Fruit fly (Drosophila melanogaster) whole organism, embryonic: ENCODE data around the gene wdn.

ENCODE experiments used
- Adf1 ChIP-seq: fragments of 200-800 bp; sonication (Bioruptor generic); IDR thresholded peaks from 2 replicates; pipeline ENCODE4 v1.3.6; 2022; ENCODE audit warnings: missing biosample characterization, missing genetic modification characterization
- Bgb ChIP-seq: fragments of 200-800 bp; sonication (Bioruptor generic); IDR thresholded peaks from 2 replicates; pipeline ENCODE4 v1.3.6; 2022; ENCODE audit warnings: missing biosample characterization, missing genetic modification characterization; ENCODE audit not compliant: partially characterized antibody
- CG11085 ChIP-seq: fragments of 200-800 bp; sonication (Bioruptor generic); IDR thresholded peaks from 2 replicates; pipeline ENCODE4 v1.3.6; 2022; ENCODE audit warnings: missing biosample characterization, missing genetic modification characterization
- CG11504 ChIP-seq: fragments of 200-800 bp; sonication (Bioruptor generic); optimal IDR thresholded peaks from 3 replicates; lab custom pipeline; 2019; ENCODE audit warnings: missing biosample characterization, mild to moderate bottlenecking, missing genetic modification characterization, moderate library complexity
- CG12391 ChIP-seq: fragments of 200-800 bp; sonication (Bioruptor generic); optimal IDR thresholded peaks from 3 replicates; lab custom pipeline; 2018; ENCODE audit warnings: missing biosample characterization, mild to moderate bottlenecking, missing genetic modification characterization, moderate library complexity
- CG2678 ChIP-seq: fragments of 200-800 bp; sonication (Bioruptor generic); optimal IDR thresholded peaks from 3 replicates; lab custom pipeline; 2019; ENCODE audit warnings: missing biosample characterization, mild to moderate bottlenecking, missing genetic modification characterization, moderate library complexity
- CG31441 ChIP-seq: fragments of 200-800 bp; sonication (Bioruptor generic); IDR thresholded peaks from 2 replicates; pipeline ENCODE4 v1.3.6; 2022; ENCODE audit warnings: missing biosample characterization, missing genetic modification characterization
- CG34224 ChIP-seq: fragments of 200-800 bp; sonication (Bioruptor generic); IDR thresholded peaks from 3 replicates; pipeline ENCODE4 v1.3.6; 2022; ENCODE audit warnings: missing biosample characterization, missing genetic modification characterization; ENCODE audit not compliant: partially characterized antibody
- CG34422 ChIP-seq: fragments of 200-800 bp; sonication (Bioruptor generic); IDR thresholded peaks from 3 replicates; pipeline ENCODE4 v1.3.6; 2022; ENCODE audit warnings: missing biosample characterization, missing genetic modification characterization
- CG4328 ChIP-seq: fragments of 200-800 bp; sonication (Bioruptor generic); optimal IDR thresholded peaks from 3 replicates; lab custom pipeline; 2017; ENCODE audit warnings: missing biosample characterization, missing genetic modification reagents, missing genetic modification characterization
- CG4424 ChIP-seq: fragments of 200-800 bp; sonication (Bioruptor generic); optimal IDR thresholded peaks from 3 replicates; lab custom pipeline; 2016; ENCODE audit warnings: missing biosample characterization, missing genetic modification characterization
- CG5180 ChIP-seq: fragments of 200-800 bp; sonication (Bioruptor generic); optimal IDR thresholded peaks from 3 replicates; lab custom pipeline; 2017; ENCODE audit warnings: missing biosample characterization, missing genetic modification characterization, mild to moderate bottlenecking, moderate library complexity, missing genetic modification reagents
- CG6813 ChIP-seq: fragments of 200-800 bp; sonication (Bioruptor generic); optimal IDR thresholded peaks from 2 replicates; lab custom pipeline; 2017; ENCODE audit warnings: missing biosample characterization, missing genetic modification characterization, mild to moderate bottlenecking, moderate library complexity, missing genetic modification reagents
- CG8290 ChIP-seq, 3 experiments: fragments of 200-800 bp; sonication (Bioruptor generic); optimal IDR thresholded peaks; 2 replicates each; lab custom pipeline; 2016 to 2019; ENCODE audit warnings: missing biosample characterization in 3 of 3, missing genetic modification characterization in 3 of 3, mild to moderate bottlenecking in 2 of 3, moderate library complexity in 1 of 3
- CG8944 ChIP-seq: fragments of 200-800 bp; sonication (Bioruptor generic); optimal IDR thresholded peaks from 3 replicates; lab custom pipeline; 2016; ENCODE audit warnings: missing biosample characterization, missing genetic modification characterization
- CG9727 ChIP-seq: fragments of 200-800 bp; sonication (Bioruptor generic); optimal IDR thresholded peaks from 3 replicates; lab custom pipeline; 2017; ENCODE audit warnings: missing biosample characterization, mild to moderate bottlenecking, missing genetic modification characterization
- CG9797 ChIP-seq: fragments of 200-800 bp; sonication (Bioruptor generic); optimal IDR thresholded peaks from 3 replicates; lab custom pipeline; 2018; ENCODE audit warnings: missing biosample characterization, mild to moderate bottlenecking, missing genetic modification characterization
- Dip3 ChIP-seq: fragments of 200-800 bp; sonication (Bioruptor generic); optimal IDR thresholded peaks from 3 replicates; lab custom pipeline; 2016; ENCODE audit warnings: missing biosample characterization, missing genetic modification characterization
- Ets97D ChIP-seq: fragments of 200-800 bp; sonication (Bioruptor generic); optimal IDR thresholded peaks from 3 replicates; lab custom pipeline; 2016; ENCODE audit warnings: missing biosample characterization, missing genetic modification characterization
- Fer1 ChIP-seq: fragments of 200-800 bp; sonication (Bioruptor generic); optimal IDR thresholded peaks from 2 replicates; lab custom pipeline; 2017; ENCODE audit warnings: missing biosample characterization, mild to moderate bottlenecking, missing genetic modification characterization
- Hand ChIP-seq: fragments of 200-800 bp; sonication (Bioruptor generic); optimal IDR thresholded peaks from 2 replicates; lab custom pipeline; 2017; ENCODE audit warnings: mild to moderate bottlenecking, missing biosample characterization, missing genetic modification reagents, missing genetic modification characterization
- Hey ChIP-seq: fragments of 200-800 bp; sonication (Bioruptor generic); optimal IDR thresholded peaks from 3 replicates; lab custom pipeline; 2018; ENCODE audit warnings: missing biosample characterization, mild to moderate bottlenecking, missing genetic modification characterization
- Meics ChIP-seq: fragments of 200-800 bp; sonication (Bioruptor generic); optimal IDR thresholded peaks from 2 replicates; lab custom pipeline; 2017; ENCODE audit warnings: missing biosample characterization, mild to moderate bottlenecking, missing genetic modification characterization
- Pdp1 ChIP-seq, 2 experiments: fragments of 200-800 bp; sonication (Bioruptor generic); optimal IDR thresholded peaks; 3 replicates each; lab custom pipeline; 2016; ENCODE audit warnings: missing biosample characterization in 2 of 2, missing genetic modification characterization in 2 of 2, mild to moderate bottlenecking in 1 of 2, moderate library complexity in 1 of 2
- Sox100B ChIP-seq: fragments of 200-800 bp; sonication (Bioruptor generic); optimal IDR thresholded peaks from 3 replicates; lab custom pipeline; 2018; ENCODE audit warnings: missing biosample characterization, mild to moderate bottlenecking, missing genetic modification characterization
- Xbp1 ChIP-seq: fragments of 200-800 bp; sonication (Bioruptor generic); optimal IDR thresholded peaks from 3 replicates; lab custom pipeline; 2016; ENCODE audit warnings: missing biosample characterization, mild to moderate bottlenecking, missing genetic modification characterization
- al ChIP-seq: fragments of 200-800 bp; sonication (Bioruptor generic); IDR thresholded peaks from 2 replicates; pipeline ENCODE4 v1.3.6; 2022; ENCODE audit warnings: missing biosample characterization, missing genetic modification characterization
- bcd ChIP-seq: fragments of 200-800 bp; sonication (Bioruptor generic); optimal IDR thresholded peaks from 2 replicates; lab custom pipeline; 2017; ENCODE audit warnings: missing biosample characterization, mild to moderate bottlenecking, missing genetic modification characterization
- crc ChIP-seq: fragments of 200-800 bp; sonication (Bioruptor generic); optimal IDR thresholded peaks from 2 replicates; lab custom pipeline; 2016; ENCODE audit warnings: missing biosample characterization, missing genetic modification characterization
- dati ChIP-seq: fragments of 200-800 bp; sonication (Bioruptor generic); IDR thresholded peaks from 2 replicates; pipeline ENCODE4 v1.3.6; 2022; ENCODE audit warnings: missing biosample characterization, missing genetic modification characterization
- fd102C ChIP-seq: fragments of 200-800 bp; sonication (Bioruptor generic); optimal IDR thresholded peaks from 2 replicates; lab custom pipeline; 2018; ENCODE audit warnings: missing biosample characterization, mild to moderate bottlenecking, missing genetic modification characterization, moderate library complexity
- fu2 ChIP-seq: fragments of 200-800 bp; sonication (Bioruptor generic); optimal IDR thresholded peaks from 2 replicates; lab custom pipeline; 2016; ENCODE audit warnings: missing biosample characterization, missing genetic modification characterization
- gem ChIP-seq: fragments of 200-800 bp; sonication (Bioruptor generic); optimal IDR thresholded peaks from 2 replicates; lab custom pipeline; 2019; ENCODE audit warnings: missing biosample characterization, mild to moderate bottlenecking, missing genetic modification characterization, moderate library complexity
- h ChIP-seq: fragments of >200 bp; optimal IDR thresholded peaks from 2 replicates; lab custom pipeline; 2017
- hb ChIP-seq: fragments of 200-800 bp; sonication (Bioruptor generic); IDR thresholded peaks from 3 replicates; pipeline ENCODE4 v1.3.6; 2022; ENCODE audit warnings: missing biosample characterization, missing genetic modification characterization; ENCODE audit not compliant: partially characterized antibody
- hth ChIP-seq: fragments of >200 bp; optimal IDR thresholded peaks from 2 replicates; lab custom pipeline; 2017; ENCODE audit warnings: inconsistent platforms
- jigr1 ChIP-seq: fragments of 200-800 bp; sonication (Bioruptor generic); IDR thresholded peaks from 3 replicates; pipeline ENCODE4 v1.3.6; 2022; ENCODE audit warnings: missing biosample characterization, missing genetic modification characterization
- mam ChIP-seq: fragments of 200-800 bp; sonication (Bioruptor generic); optimal IDR thresholded peaks from 3 replicates; lab custom pipeline; 2016; ENCODE audit warnings: missing biosample characterization, missing genetic modification characterization
- nerfin-1 ChIP-seq: fragments of 200-800 bp; sonication (Bioruptor generic); optimal IDR thresholded peaks from 3 replicates; lab custom pipeline; 2019; ENCODE audit warnings: missing biosample characterization, mild to moderate bottlenecking, missing genetic modification characterization, moderate library complexity
- pnt ChIP-seq: fragments of 200-800 bp; sonication (Bioruptor generic); optimal IDR thresholded peaks from 3 replicates; lab custom pipeline; 2016; ENCODE audit warnings: missing biosample characterization, missing genetic modification characterization
- psq ChIP-seq: fragments of 200-800 bp; sonication (Bioruptor generic); optimal IDR thresholded peaks from 2 replicates; lab custom pipeline; 2017; ENCODE audit warnings: missing biosample characterization, missing genetic modification characterization
- ro ChIP-seq: fragments of 200-800 bp; sonication (Bioruptor generic); IDR thresholded peaks from 2 replicates; pipeline ENCODE4 v1.3.6; 2022; ENCODE audit warnings: missing biosample characterization, missing genetic modification characterization
- run ChIP-seq: fragments of 200-800 bp; sonication (Bioruptor generic); optimal IDR thresholded peaks from 3 replicates; lab custom pipeline; 2018; ENCODE audit warnings: missing biosample characterization, mild to moderate bottlenecking, missing genetic modification characterization
- sima ChIP-seq: fragments of 200-800 bp; sonication (Bioruptor generic); optimal IDR thresholded peaks from 2 replicates; lab custom pipeline; 2016; ENCODE audit warnings: missing biosample characterization, missing genetic modification characterization
- slbo ChIP-seq: fragments of 200-800 bp; sonication (Bioruptor generic); IDR thresholded peaks from 2 replicates; pipeline ENCODE4 v1.3.6; 2022; ENCODE audit warnings: missing biosample characterization, missing genetic modification characterization
- sna ChIP-seq: fragments of 200-800 bp; sonication (Bioruptor generic); IDR thresholded peaks from 2 replicates; pipeline ENCODE4 v1.3.6; 2022; ENCODE audit warnings: missing biosample characterization, missing genetic modification characterization; ENCODE audit not compliant: partially characterized antibody
- stwl ChIP-seq: fragments of 200-800 bp; sonication (Bioruptor generic); optimal IDR thresholded peaks from 3 replicates; lab custom pipeline; 2018; ENCODE audit warnings: missing biosample characterization, mild to moderate bottlenecking, missing genetic modification characterization, moderate library complexity
- tgo ChIP-seq: fragments of 200-800 bp; sonication (Bioruptor generic); IDR thresholded peaks from 3 replicates; pipeline ENCODE4 v1.3.6; 2022; ENCODE audit warnings: missing biosample characterization, missing genetic modification characterization
- trh ChIP-seq: fragments of 200-800 bp; sonication (Bioruptor generic); optimal IDR thresholded peaks from 2 replicates; lab custom pipeline; 2016; ENCODE audit warnings: missing biosample characterization, missing genetic modification characterization
- tx ChIP-seq: fragments of 200-800 bp; sonication (Bioruptor generic); optimal IDR thresholded peaks from 2 replicates; lab custom pipeline; 2016; ENCODE audit warnings: missing biosample characterization, missing genetic modification characterization

The wdn gene

DNA sequence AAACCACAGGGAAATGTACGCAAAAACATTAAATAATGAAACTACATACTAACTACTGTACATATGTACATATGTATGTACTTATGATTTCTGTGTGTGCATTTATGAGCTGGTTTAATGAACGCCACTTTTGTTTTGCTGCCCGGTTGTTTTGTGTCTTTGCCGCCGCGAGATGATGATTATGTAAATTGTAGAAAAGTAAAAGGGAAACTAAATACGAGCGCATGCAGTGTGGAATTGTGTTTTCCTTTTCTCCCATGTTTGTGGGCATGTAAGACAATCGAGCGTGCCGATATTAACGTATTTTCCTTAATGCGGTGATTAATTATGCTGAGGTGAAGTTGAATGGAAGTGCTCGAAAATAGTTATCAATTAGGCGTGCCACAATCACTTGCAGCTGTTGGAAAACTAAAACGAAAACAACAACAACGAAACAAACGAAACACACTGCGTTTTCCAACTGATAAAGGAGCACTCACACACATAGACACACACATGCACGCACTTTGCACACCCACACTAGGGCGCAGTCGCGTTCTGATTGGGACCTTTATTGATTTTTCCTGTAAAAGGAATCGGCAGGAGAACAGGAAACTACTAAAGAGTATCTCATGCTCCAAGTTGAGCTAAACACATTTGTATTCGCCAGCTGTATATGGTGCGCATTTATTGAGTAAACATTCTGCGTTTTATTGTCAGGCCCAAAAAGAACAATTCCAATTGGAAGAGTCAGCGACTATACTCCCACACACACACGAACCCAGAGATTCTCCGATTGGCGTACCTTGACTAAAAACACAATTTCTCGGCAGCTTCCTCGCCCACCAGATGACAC lies 32.9 kb upstream of the wdn start (continued):
- TF ChIP-seq CG9727 (GFP tag; lab: Kevin White, UChicago) (no peak), bcd (GFP tag; lab: Kevin White, UChicago) (no peak), Adf1 (GFP tag; lab: Robert Waterston, UW) (no peak), fd102C (no peak), CG4328 (GFP tag; lab: Kevin White, UChicago) (no peak), gem (tag; lab: Kevin White, UChicago) (no peak), mam (GFP tag; lab: Kevin White, UChicago) (no peak), CG6813 (no peak), CG5180 (GFP tag; lab: Kevin White, UChicago) (no peak), slbo (no peak), CG4424 (GFP tag; lab: Kevin White, UChicago) (no peak), CG8290 (GFP tag; optimal IDR thresholded peaks at IDR 0.05; lab: Kevin White, UChicago) (no peak), CG8290 (tag; optimal IDR thresholded peaks at IDR 0.05; lab: Kevin White, UChicago) (no peak), CG31441 (no peak), trh (no peak), crc (no peak), ro (GFP tag; lab: Robert Waterston, UW) (no peak), al (GFP tag; lab: Robert Waterston, UW) (no peak), nerfin-1 (tag; lab: Kevin White, UChicago) (no peak), Hand (GFP tag; lab: Kevin White, UChicago) (no peak), h (lab: Kevin White, UChicago) (no peak), sima (GFP tag; lab: Kevin White, UChicago) (no peak), CG34224 (no peak), CG11504 (no peak), CG2678 (tag; lab: Kevin White, UChicago) (no peak), Bgb (no peak), CG9797 (GFP tag; lab: Kevin White, UChicago) (no peak), CG11085 (GFP tag; lab: Robert Waterston, UW) (no peak), Hey (tag; lab: Kevin White, UChicago) (no peak), stwl (tag; lab: Kevin White, UChicago) (no peak), dati (GFP tag; lab: Robert Waterston, UW) (no peak), psq (GFP tag; lab: Kevin White, UChicago) (no peak), fu2 (GFP tag; lab: Kevin White, UChicago) (no peak), hth (no peak), Fer1 (GFP tag; lab: Kevin White, UChicago) (no peak), tx (GFP tag; lab: Kevin White, UChicago) (no peak), CG12391 (tag; lab: Kevin White, UChicago) (no peak), Meics (GFP tag; lab: Kevin White, UChicago) (no peak), Xbp1 (no peak), hb (GFP tag; lab: Robert Waterston, UW) (no peak), Dip3 (no peak), Ets97D (GFP tag; lab: Kevin White, UChicago) (no peak), run (tag; lab: Kevin White, UChicago) (no peak), tgo (no peak), Pdp1 (GFP tag; optimal IDR thresholded peaks at IDR 0.05; lab: Kevin White, UChicago) (peak in 1 of 2 experiments; percentile 60), jigr1 (GFP tag; lab: Robert Waterston, UW) (no peak), CG8944 (GFP tag; lab: Kevin White, UChicago) (no peak), pnt (GFP tag; lab: Kevin White, UChicago) (no peak), sna (GFP tag; lab: Robert Waterston, UW) (no peak), CG34422 (GFP tag; lab: Robert Waterston, UW) (no peak), Sox100B (GFP tag; lab: Kevin White, UChicago) (no peak)
